Worm (Caenorhabditis elegans) whole organism, L4/young adult: Measurements from ENCODE around the gene nhr-35.

ENCODE experiments used
- W03F9.2 ChIP-seq: fragments of 150-350 bp; optimal IDR thresholded peaks from 2 replicates; lab custom pipeline; 2014; ENCODE audit warnings: missing biosample characterization, missing genetic modification characterization
- dao-5 ChIP-seq: sonication (generic microtip); optimal IDR thresholded peaks from 2 replicates; lab custom pipeline; 2016; ENCODE audit warnings: missing genotype, missing genetic modification characterization, moderate library complexity, missing compliant biosample characterization
- him-1 ChIP-seq: sonication (generic microtip); optimal IDR thresholded peaks from 2 replicates; lab custom pipeline; 2016; ENCODE audit warnings: missing genotype, missing genetic modification reagents, missing genetic modification characterization, missing compliant biosample characterization

nhr-35 gene

ce11 chrX:4574873-4575272 lies 42.4 kb downstream of the nhr-35 start:
- TF ChIP-seq him-1 (tag; lab: Kevin White, UChicago) (no peak), W03F9.2 (tag; lab: Kevin White, UChicago) (no peak), dao-5 (tag; lab: Kevin White, UChicago) (no peak)

- TF ChIP-seq dao-5 (tag; lab: Kevin White, UChicago) (no peak), him-1 (tag; lab: Kevin White, UChicago) (no peak), W03F9.2 (tag; lab: Kevin White, UChicago) (no peak)
These were observed 43.8 kb downstream of the nhr-35 start for ce11 chrX:4576272-4576671.

ce11 chrX:4577941-4578340 lies 45.5 kb downstream of the nhr-35 start, which contains the start of gene C05E11.3:
Gene C05E11.3, plus strand, starts transcription at chrX:4578241.
- TF ChIP-seq him-1 (tag; lab: Kevin White, UChicago) (no peak), W03F9.2 (tag; lab: Kevin White, UChicago) (no peak), dao-5 (tag; lab: Kevin White, UChicago) (no peak)

DNA sequence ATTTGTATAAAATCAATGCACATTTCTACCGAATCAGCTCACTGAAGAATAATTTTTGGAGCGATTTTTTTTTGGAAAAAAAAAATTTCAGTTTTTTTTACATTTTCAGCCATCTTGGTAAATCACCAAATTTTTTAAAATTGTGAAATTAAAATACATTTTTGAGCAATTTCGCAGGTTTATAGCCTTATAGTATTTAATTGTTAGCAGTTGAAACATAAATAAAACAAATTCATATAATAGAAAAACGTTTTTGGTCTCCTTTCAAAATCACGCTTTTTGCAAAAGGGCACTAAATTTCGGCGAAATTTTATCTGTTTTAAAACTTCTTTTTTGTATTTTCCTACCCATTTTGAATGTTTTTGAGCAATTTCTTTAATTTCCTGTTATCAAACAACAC lies 46.1 kb downstream of the nhr-35 start:
- TF ChIP-seq him-1 (tag; lab: Kevin White, UChicago): no peak
- no peak for TF ChIP-seq W03F9.2 (tag; lab: Kevin White, UChicago)
- TF ChIP-seq dao-5 (tag; lab: Kevin White, UChicago): no peak

DNA sequence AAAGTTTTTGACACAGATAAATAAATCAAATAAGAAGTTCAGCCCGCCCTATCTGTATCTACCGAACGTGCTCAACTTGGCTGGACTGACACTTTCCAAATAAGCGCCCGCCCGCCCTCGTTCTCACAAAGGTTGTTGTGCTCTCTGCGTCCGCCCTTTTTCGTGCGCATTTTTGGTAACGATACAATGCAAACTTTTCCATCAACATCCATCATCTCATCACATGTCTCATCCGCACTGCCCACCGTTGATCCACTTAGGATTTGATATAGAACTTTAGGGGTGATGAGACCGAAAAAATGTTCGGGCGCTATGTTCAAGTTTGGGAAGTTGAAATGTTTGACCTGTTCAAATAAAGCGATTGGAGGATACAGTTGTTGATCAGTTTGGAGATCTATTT lies 53.1 kb downstream of the nhr-35 start, which contains the start of gene C05E11.7:
Gene C05E11.7 (minus strand): TSS at position 101 of the 400 bp plus-strand sequence.
- TF ChIP-seq dao-5 (tag; lab: Kevin White, UChicago) (no peak), him-1 (tag; lab: Kevin White, UChicago) (no peak), W03F9.2 (tag; lab: Kevin White, UChicago) (no peak)

DNA sequence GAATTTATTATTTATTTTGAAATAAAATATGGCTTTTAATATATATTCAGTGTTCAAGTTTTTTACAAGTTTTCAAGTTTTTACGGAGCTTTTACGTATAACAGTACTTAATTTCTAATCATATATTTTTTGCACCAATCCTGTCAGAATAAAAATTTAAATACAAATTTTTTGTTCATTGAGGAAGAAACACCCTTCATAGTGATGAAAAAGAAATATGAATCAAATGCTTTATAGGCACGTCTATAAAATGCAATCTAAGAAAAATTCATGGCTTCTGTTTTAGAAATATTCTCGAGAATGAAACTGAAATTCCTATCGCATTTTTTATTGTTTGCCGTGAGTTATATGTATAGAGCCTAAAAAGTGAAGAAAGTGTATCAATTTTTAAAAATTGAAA lies 54.1 kb downstream of the nhr-35 start, which contains the start of gene C05E11.2:
Gene C05E11.2 (plus strand): TSS at position 301 of the 400 bp plus-strand sequence.
- TF ChIP-seq him-1 (tag; lab: Kevin White, UChicago): no peak
- no peak for TF ChIP-seq W03F9.2 (tag; lab: Kevin White, UChicago)
- no peak for TF ChIP-seq dao-5 (tag; lab: Kevin White, UChicago)
